Worm (Caenorhabditis elegans): ENCODE data around the gene str-261.

DNA sequence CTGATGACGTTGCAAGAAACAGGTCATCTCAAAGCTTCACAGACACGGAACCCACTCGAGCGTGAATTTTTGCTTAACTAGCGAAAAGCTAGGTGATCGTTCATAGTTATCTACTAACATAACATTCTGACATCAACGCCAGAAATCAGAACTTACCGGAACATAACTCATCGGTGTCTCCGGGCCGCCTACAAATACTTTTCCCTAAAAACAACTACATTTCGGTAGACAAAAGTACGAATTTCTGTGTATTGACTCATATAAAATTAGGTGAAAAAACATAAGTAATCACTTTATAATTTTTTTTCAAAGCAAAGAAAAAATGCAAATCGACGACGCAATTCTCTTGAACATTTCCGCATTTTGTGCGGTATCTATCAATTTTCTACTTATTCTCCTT is at the start of gene str-261:
- TF ChIP-seq ceh-31 (tag; optimal IDR thresholded peaks at IDR 0.05) = no peak
- no peak for TF ChIP-seq elt-2 (tag; optimal IDR thresholded peaks at IDR 0.05)
- no peak for TF ChIP-seq lin-11 (tag; optimal IDR thresholded peaks at IDR 0.05)
- no peak for TF ChIP-seq che-1 (tag; optimal IDR thresholded peaks at IDR 0.05)
- no peak for TF ChIP-seq hlh-6 (tag; optimal IDR thresholded peaks at IDR 0.05)
- no peak for TF ChIP-seq unc-86 (tag; optimal IDR thresholded peaks at IDR 0.05)
- no peak for TF ChIP-seq ceh-6 (GFP tag; optimal IDR thresholded peaks at IDR 0.05)
- no peak for TF ChIP-seq hlh-13 (GFP tag; optimal IDR thresholded peaks at IDR 0.05)
- TF ChIP-seq ceh-30 (tag; optimal IDR thresholded peaks at IDR 0.05) = no peak
- no peak for TF ChIP-seq fkh-10 (GFP tag; optimal IDR thresholded peaks at IDR 0.05)
- no peak for TF ChIP-seq ttx-3 (tag; optimal IDR thresholded peaks at IDR 0.05)
- no peak for TF ChIP-seq nfya-1 (tag; optimal IDR thresholded peaks at IDR 0.05)

All from whole organism, late embryonic.